Worm (Caenorhabditis elegans) whole organism, young adult: ENCODE results near the gene kqt-3.

Experiments
- F57C9.4 ChIP-seq: sonication (generic microtip); optimal IDR thresholded peaks from 2 replicates; lab custom pipeline; 2017; ENCODE audit warnings: mild to moderate bottlenecking, missing genetic modification characterization, missing compliant biosample characterization
- bed-2 ChIP-seq: fragments of 200-800 bp; sonication (Bioruptor generic); IDR thresholded peaks from 2 replicates; pipeline ENCODE4 v1.3.6; 2022; ENCODE audit warnings: missing genetic modification reagents, missing genetic modification characterization, missing compliant biosample characterization
- ceh-100 ChIP-seq: fragments of 200-800 bp; sonication (Bioruptor generic); IDR thresholded peaks from 2 replicates; pipeline ENCODE4 v1.3.6; 2022; ENCODE audit warnings: missing genetic modification reagents, missing genetic modification characterization, missing compliant biosample characterization
- dox-1 ChIP-seq: fragments of 200-800 bp; sonication (Bioruptor generic); IDR thresholded peaks from 2 replicates; pipeline ENCODE4 v1.3.6; 2022; ENCODE audit warnings: missing genetic modification reagents, missing genetic modification characterization, missing compliant biosample characterization
- egl-44 ChIP-seq: fragments of 200-800 bp; sonication (Bioruptor generic); IDR thresholded peaks from 2 replicates; pipeline ENCODE4 v1.3.6; 2022; ENCODE audit warnings: missing genetic modification reagents, missing genetic modification characterization, missing compliant biosample characterization
- hlh-12 ChIP-seq: sonication (generic microtip); optimal IDR thresholded peaks from 2 replicates; lab custom pipeline; 2016; ENCODE audit warnings: missing genetic modification characterization, missing compliant biosample characterization
- lsy-27 ChIP-seq: sonication (generic microtip); optimal IDR thresholded peaks from 2 replicates; lab custom pipeline; 2017; ENCODE audit warnings: missing genetic modification characterization, mild to moderate bottlenecking, missing compliant biosample characterization, antibody characterized with exemption, missing genotype, borderline replicate concordance; ENCODE audit not compliant: insufficient read depth
- madf-8 ChIP-seq: fragments of 200-800 bp; sonication (Bioruptor generic); conservative IDR thresholded peaks from 2 replicates; pipeline ENCODE4 v1.3.6; 2022; ENCODE audit warnings: missing genetic modification reagents, missing genetic modification characterization, missing compliant biosample characterization
- snpc-1.3 ChIP-seq: sonication (generic microtip); optimal IDR thresholded peaks from 2 replicates; lab custom pipeline; 2017; ENCODE audit warnings: missing genetic modification characterization, mild to moderate bottlenecking, missing compliant biosample characterization, antibody characterized with exemption, moderate library complexity, missing genotype, missing genetic modification reagents; ENCODE audit not compliant: insufficient read depth
- tlf-1 ChIP-seq: fragments of 200-800 bp; sonication (Bioruptor generic); optimal IDR thresholded peaks from 2 replicates; lab custom pipeline; 2018; ENCODE audit warnings: mild to moderate bottlenecking, missing genetic modification characterization, missing compliant biosample characterization
- unc-62 ChIP-seq: fragments of 150-350 bp; optimal IDR thresholded peaks from 2 replicates; lab custom pipeline; 2014; ENCODE audit warnings: missing biosample characterization, missing genetic modification reagents, missing genetic modification characterization

DNA sequence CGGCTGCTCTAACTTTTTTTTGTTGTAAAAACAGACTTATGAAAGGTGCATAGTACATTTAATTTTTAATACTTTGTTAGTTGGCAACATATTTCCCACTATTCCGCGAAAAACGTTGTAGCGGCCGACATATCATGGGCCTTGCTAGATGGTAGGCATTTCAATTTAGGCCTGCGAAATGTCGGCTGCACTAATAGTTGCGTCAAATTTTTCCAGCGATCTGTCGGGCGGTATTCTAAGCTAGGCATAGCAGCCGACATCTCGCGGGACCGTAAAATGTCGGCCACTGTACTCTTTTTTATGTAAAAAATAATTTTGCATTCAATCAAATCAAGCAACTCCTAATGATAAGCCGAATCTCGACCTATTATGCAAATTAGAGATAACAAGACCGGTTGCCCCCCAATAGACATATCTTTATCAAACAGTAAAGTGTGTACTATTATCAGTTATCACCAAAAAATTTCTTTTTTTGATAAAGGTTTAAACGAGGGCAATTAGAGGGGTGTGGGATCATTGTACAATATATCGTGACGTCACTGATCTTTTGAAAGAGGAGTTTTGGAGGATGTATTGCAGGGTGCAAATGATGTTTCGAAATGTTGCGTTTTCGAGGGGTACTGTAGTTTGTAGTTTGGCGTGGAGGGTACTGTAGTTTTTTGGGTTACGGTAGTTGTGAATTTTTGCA lies 30.9 kb upstream of the kqt-3 start:
- TF ChIP-seq egl-44 (GFP tag; lab: Robert Waterston, UW) (no peak), lsy-27 (no peak), bed-2 (no peak), F57C9.4 (no peak), tlf-1 (no peak), madf-8 (no peak), unc-62 (no peak), snpc-1.3 (tag; lab: Kevin White, UChicago) (no peak), dox-1 (no peak), hlh-12 (no peak), ceh-100 (GFP tag; lab: Robert Waterston, UW) (no peak)
